Worm (Caenorhabditis elegans) whole organism, L1 larva: ENCODE measurements around the gene otub-1.

ENCODE experiments used
- C04F5.9 ChIP-seq: sonication (generic microtip); optimal IDR thresholded peaks from 2 replicates; lab custom pipeline; 2016; ENCODE audit warnings: missing genetic modification characterization, missing compliant biosample characterization
- C16A3.4 ChIP-seq: fragments of 150-350 bp; optimal IDR thresholded peaks from 2 replicates; lab custom pipeline; 2014; ENCODE audit warnings: missing biosample characterization, missing genetic modification characterization
- Y116A8C.19 ChIP-seq: sonication (generic microtip); optimal IDR thresholded peaks from 2 replicates; lab custom pipeline; 2016; ENCODE audit warnings: missing compliant biosample characterization, missing genetic modification characterization, borderline replicate concordance
- aha-1 ChIP-seq: fragments of 150-350 bp; optimal IDR thresholded peaks from 2 replicates; lab custom pipeline; 2014; ENCODE audit warnings: missing biosample characterization, missing genetic modification characterization
- alr-1 ChIP-seq: fragments of 200-800 bp; sonication (Bioruptor generic); optimal IDR thresholded peaks from 2 replicates; lab custom pipeline; 2018; ENCODE audit warnings: borderline replicate concordance, mild to moderate bottlenecking, missing genetic modification characterization, missing compliant biosample characterization
- blmp-1 ChIP-seq: fragments of 150-350 bp; optimal IDR thresholded peaks from 2 replicates; lab custom pipeline; 2014; ENCODE audit warnings: missing biosample characterization, missing genetic modification characterization
- ceh-63 ChIP-seq: fragments of 200-800 bp; sonication (Bioruptor generic); optimal IDR thresholded peaks from 2 replicates; lab custom pipeline; 2018; ENCODE audit warnings: mild to moderate bottlenecking, missing genetic modification characterization, missing compliant biosample characterization
- ceh-8 ChIP-seq: fragments of 200-800 bp; sonication (Bioruptor generic); optimal IDR thresholded peaks from 2 replicates; lab custom pipeline; 2018; ENCODE audit warnings: mild to moderate bottlenecking, missing genetic modification characterization, moderate library complexity, missing compliant biosample characterization
- ceh-82 ChIP-seq, 3 experiments: fragments of 150-350 bp in 1 of 3; sonication (generic microtip) in 2 of 3; optimal IDR thresholded peaks; 2 replicates each; lab custom pipeline; 2014 to 2017; ENCODE audit warnings: missing biosample characterization in 3 of 3, missing genetic modification characterization in 3 of 3
- ceh-88 ChIP-seq: fragments of 200-800 bp; sonication (Bioruptor generic); IDR thresholded peaks from 2 replicates; pipeline ENCODE4 v1.3.6; 2022; ENCODE audit warnings: missing genetic modification characterization, missing compliant biosample characterization
- ces-1 ChIP-seq: fragments of 150-350 bp; optimal IDR thresholded peaks from 2 replicates; lab custom pipeline; 2014; ENCODE audit warnings: missing biosample characterization, missing genetic modification reagents, missing genetic modification characterization
- egl-13 ChIP-seq: sonication (generic microtip); optimal IDR thresholded peaks from 2 replicates; lab custom pipeline; 2016; ENCODE audit warnings: missing genotype, missing genetic modification reagents, missing genetic modification characterization, missing compliant biosample characterization
- egl-27 ChIP-seq, 2 experiments: fragments of 150-350 bp in 1 of 2; sonication (generic microtip); optimal IDR thresholded peaks; 3 replicates each; lab custom pipeline; 2017 to 2018; ENCODE audit warnings: missing biosample characterization in 2 of 2, missing genetic modification characterization in 2 of 2, missing genetic modification reagents in 2 of 2
- elt-2 ChIP-seq: sonication (generic microtip); optimal IDR thresholded peaks from 2 replicates; lab custom pipeline; 2016; ENCODE audit warnings: missing genetic modification characterization, mild to moderate bottlenecking, inconsistent platforms, missing compliant biosample characterization, missing genetic modification reagents
- elt-3 ChIP-seq, 6 experiments: fragments of 150-350 bp in 1 of 6; sonication (generic microtip); optimal IDR thresholded peaks; 2 replicates each; lab custom pipeline; 2017 to 2018; ENCODE audit warnings: missing biosample characterization in 6 of 6, missing genetic modification characterization in 6 of 6, inconsistent platforms in 1 of 6
- fkh-10 ChIP-seq: sonication (generic microtip); optimal IDR thresholded peaks from 2 replicates; lab custom pipeline; 2017; ENCODE audit warnings: missing biosample characterization, missing genetic modification reagents, missing genetic modification characterization
- fkh-4 ChIP-seq: sonication (generic microtip); optimal IDR thresholded peaks from 2 replicates; lab custom pipeline; 2016; ENCODE audit warnings: missing compliant biosample characterization, missing genetic modification characterization, borderline replicate concordance
- fkh-8 ChIP-seq: sonication (generic microtip); optimal IDR thresholded peaks from 2 replicates; lab custom pipeline; 2016; ENCODE audit warnings: mild to moderate bottlenecking, missing genetic modification characterization, missing compliant biosample characterization
- fos-1 ChIP-seq: fragments of 150-350 bp; optimal IDR thresholded peaks from 2 replicates; lab custom pipeline; 2014; ENCODE audit warnings: missing biosample characterization, missing genetic modification characterization
- grh-1 ChIP-seq: fragments of 200-800 bp; sonication (Bioruptor generic); IDR thresholded peaks from 2 replicates; pipeline ENCODE4 v1.3.6; 2022; ENCODE audit warnings: missing genetic modification reagents, missing genetic modification characterization, missing compliant biosample characterization
- hlh-17 ChIP-seq: fragments of 200-800 bp; sonication (Bioruptor generic); optimal IDR thresholded peaks from 2 replicates; lab custom pipeline; 2018; ENCODE audit warnings: missing genetic modification characterization, mild to moderate bottlenecking, missing compliant biosample characterization, moderate library complexity, borderline replicate concordance
- hpl-2 ChIP-seq: fragments of 150-350 bp; optimal IDR thresholded peaks from 2 replicates; lab custom pipeline; 2014; ENCODE audit warnings: missing biosample characterization, missing genetic modification reagents, missing genetic modification characterization
- irx-1 ChIP-seq: sonication (generic microtip); optimal IDR thresholded peaks from 2 replicates; lab custom pipeline; 2016; ENCODE audit warnings: missing genetic modification characterization, missing compliant biosample characterization
- isw-1 ChIP-seq: fragments of 200-800 bp; sonication (Bioruptor generic); IDR thresholded peaks from 2 replicates; pipeline ENCODE4 v1.3.6; 2022; ENCODE audit warnings: missing genetic modification characterization, missing compliant biosample characterization
- lin-15B ChIP-seq: fragments of 150-350 bp; sonication (generic microtip); optimal IDR thresholded peaks from 3 replicates; lab custom pipeline; 2014; ENCODE audit warnings: missing biosample characterization, missing genetic modification characterization
- lin-39 ChIP-seq: fragments of 150-350 bp; optimal IDR thresholded peaks from 2 replicates; lab custom pipeline; 2014; ENCODE audit warnings: missing biosample characterization, missing genetic modification reagents, missing genetic modification characterization
- lir-3 ChIP-seq: sonication (generic microtip); optimal IDR thresholded peaks from 2 replicates; lab custom pipeline; 2016; ENCODE audit warnings: mild to moderate bottlenecking, missing genetic modification characterization, moderate library complexity, missing compliant biosample characterization; ENCODE audit not compliant: poor library complexity
- mef-2 ChIP-seq: fragments of 150-350 bp; optimal IDR thresholded peaks from 2 replicates; lab custom pipeline; 2014; ENCODE audit warnings: missing biosample characterization, missing genetic modification characterization
- nhr-20 ChIP-seq: sonication (generic microtip); optimal IDR thresholded peaks from 2 replicates; lab custom pipeline; 2016; ENCODE audit warnings: mild to moderate bottlenecking, missing genetic modification characterization, missing compliant biosample characterization
- nhr-237 ChIP-seq: fragments of 150-350 bp; optimal IDR thresholded peaks from 2 replicates; lab custom pipeline; 2014; ENCODE audit warnings: missing biosample characterization, missing genetic modification characterization
- nhr-71 ChIP-seq: sonication (generic microtip); optimal IDR thresholded peaks from 2 replicates; lab custom pipeline; 2016; ENCODE audit warnings: mild to moderate bottlenecking, missing genetic modification characterization, moderate library complexity, missing compliant biosample characterization
- nhr-84 ChIP-seq: sonication (generic microtip); optimal IDR thresholded peaks from 2 replicates; lab custom pipeline; 2017; ENCODE audit warnings: missing biosample characterization, missing genetic modification characterization
- nhr-85 ChIP-seq: sonication (generic microtip); peaks from one replicate; lab custom pipeline; 2016; ENCODE audit warnings: missing genetic modification characterization, inconsistent platforms, missing compliant biosample characterization
- nhr-90 ChIP-seq: sonication (generic microtip); optimal IDR thresholded peaks from 2 replicates; lab custom pipeline; 2016; ENCODE audit warnings: mild to moderate bottlenecking, missing genetic modification characterization, missing compliant biosample characterization; ENCODE audit not compliant: poor library complexity
- pax-3 ChIP-seq: fragments of 200-800 bp; sonication (Bioruptor generic); optimal IDR thresholded peaks from 2 replicates; lab custom pipeline; 2018; ENCODE audit warnings: mild to moderate bottlenecking, missing genetic modification characterization, moderate library complexity, missing compliant biosample characterization
- pqm-1 ChIP-seq: sonication (generic microtip); optimal IDR thresholded peaks from 3 replicates; lab custom pipeline; 2017; ENCODE audit warnings: missing biosample characterization, missing genetic modification characterization
- rnt-1 ChIP-seq: sonication (generic microtip); optimal IDR thresholded peaks from 2 replicates; lab custom pipeline; 2016; ENCODE audit warnings: mild to moderate bottlenecking, missing genetic modification characterization, moderate library complexity, missing compliant biosample characterization
- sptf-1 ChIP-seq: fragments of 150-350 bp; optimal IDR thresholded peaks from 2 replicates; lab custom pipeline; 2014; ENCODE audit warnings: missing biosample characterization, missing genetic modification characterization
- sup-37 ChIP-seq: fragments of 200-800 bp; sonication (Bioruptor generic); optimal IDR thresholded peaks from 2 replicates; lab custom pipeline; 2018; ENCODE audit warnings: mild to moderate bottlenecking, missing genetic modification characterization, missing compliant biosample characterization
- swsn-7 ChIP-seq: sonication (generic microtip); optimal IDR thresholded peaks from 2 replicates; lab custom pipeline; 2016; ENCODE audit warnings: missing genetic modification characterization, missing compliant biosample characterization
- tbx-2 ChIP-seq: sonication (generic microtip); optimal IDR thresholded peaks from 2 replicates; lab custom pipeline; 2016; ENCODE audit warnings: missing genetic modification characterization, missing compliant biosample characterization
- tlp-1 ChIP-seq: fragments of 150-350 bp; optimal IDR thresholded peaks from 2 replicates; lab custom pipeline; 2014; ENCODE audit warnings: missing biosample characterization, missing genetic modification characterization
- vab-15 ChIP-seq: sonication (generic microtip); optimal IDR thresholded peaks from 2 replicates; lab custom pipeline; 2017; ENCODE audit warnings: missing genotype, mild to moderate bottlenecking, missing genetic modification characterization, missing compliant biosample characterization
- zag-1 ChIP-seq: fragments of 150-350 bp; optimal IDR thresholded peaks from 2 replicates; lab custom pipeline; 2014; ENCODE audit warnings: missing biosample characterization, missing genetic modification characterization
- zip-4 ChIP-seq: fragments of 200-800 bp; sonication (Bioruptor generic); optimal IDR thresholded peaks from 2 replicates; lab custom pipeline; 2018; ENCODE audit warnings: mild to moderate bottlenecking, missing genetic modification characterization, moderate library complexity, missing compliant biosample characterization
- ztf-11 ChIP-seq, 2 experiments: sonication (generic microtip); optimal IDR thresholded peaks; 2 replicates each; lab custom pipeline; 2016 to 2017; ENCODE audit warnings: missing genetic modification characterization in 2 of 2, missing biosample characterization in 1 of 2, missing compliant biosample characterization in 1 of 2
- ztf-4 ChIP-seq: fragments of 150-350 bp; optimal IDR thresholded peaks from 2 replicates; lab custom pipeline; 2014; ENCODE audit warnings: missing biosample characterization, missing genetic modification characterization

Gene otub-1

DNA sequence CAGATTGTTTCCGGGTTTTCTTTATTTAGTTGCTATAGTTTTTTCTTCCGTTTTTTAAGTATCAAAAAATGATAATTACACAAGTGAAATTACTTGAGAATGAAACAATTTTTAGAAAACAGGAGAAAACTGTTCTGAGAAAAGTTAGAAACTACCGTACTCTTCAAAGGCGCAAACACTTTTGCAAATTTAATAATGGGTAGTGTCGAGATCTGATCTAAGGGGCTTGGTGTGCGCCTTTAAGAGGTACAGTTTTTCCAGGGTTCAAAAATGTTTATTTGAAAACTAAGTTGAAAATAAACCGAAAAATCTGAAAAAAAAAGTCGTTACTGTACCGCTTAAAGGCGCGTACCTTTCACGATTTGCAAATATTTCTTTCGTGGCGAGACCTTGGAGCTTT is 5.5 kb upstream of the otub-1 start:
- TF ChIP-seq fos-1 (tag; lab: Kevin White, UChicago) (no peak), fkh-10 (GFP tag; lab: Kevin White, UChicago) (no peak)
- TF ChIP-seq, all 84 proteins: peak for 0

DNA sequence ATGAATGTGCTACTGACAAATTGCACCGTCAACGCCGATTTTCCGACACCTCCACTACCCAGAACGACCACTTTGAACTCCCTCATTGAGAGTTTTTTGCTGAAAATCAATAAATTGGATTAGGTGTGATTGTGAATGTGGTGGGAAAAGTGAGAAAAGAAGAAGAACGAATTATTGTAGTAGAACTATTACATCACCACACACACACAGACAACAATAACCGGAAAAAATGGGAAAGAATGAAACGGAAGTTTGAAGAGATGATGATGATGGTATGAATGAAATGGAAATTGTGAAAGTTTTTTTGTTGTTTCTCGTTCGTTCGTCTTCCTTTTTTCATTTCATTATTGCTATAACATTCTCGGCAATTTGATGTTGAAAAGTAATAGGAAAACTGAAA is 2.1 kb upstream of the otub-1 start, which contains the start of gene rap-2:
TSS of gene rap-2 (minus strand) at position 101 of the 400 bp plus-strand sequence.
- TF ChIP-seq blmp-1 (tag; lab: Kevin White, UChicago) (peak; percentile 54), fkh-8 (tag; lab: Kevin White, UChicago) (no peak)

DNA sequence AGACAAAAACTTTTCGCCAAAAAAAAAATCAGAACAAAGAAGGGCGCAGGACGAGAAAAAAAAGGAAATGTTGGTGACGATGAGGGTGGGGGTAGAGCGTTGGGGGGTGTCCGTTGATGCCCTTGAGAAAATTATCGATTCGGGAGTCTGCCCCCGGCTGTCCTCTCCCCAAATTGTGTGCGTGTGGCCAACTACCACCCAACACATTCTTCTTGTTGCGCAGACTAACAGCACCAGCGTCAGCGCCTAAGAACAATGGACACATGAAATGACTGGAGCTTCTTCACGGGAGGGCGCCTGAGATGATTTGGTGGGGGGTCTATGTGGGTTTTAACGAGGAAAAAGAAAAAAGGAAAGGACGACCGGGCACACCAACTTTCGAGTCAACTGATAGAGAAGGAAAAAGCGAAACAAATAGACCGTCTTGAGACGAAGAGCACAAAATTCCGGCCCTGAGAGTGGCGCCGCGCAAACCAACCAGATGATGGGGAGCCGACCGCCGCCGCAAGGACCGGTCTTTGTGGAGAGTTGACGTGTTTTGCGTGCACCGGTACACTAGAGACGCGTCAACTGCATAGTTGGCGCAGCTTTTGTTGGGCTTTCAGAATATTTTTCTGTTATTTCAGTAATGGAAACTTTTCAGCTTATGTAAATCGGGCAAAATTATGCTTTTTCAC is 892 bp upstream of the otub-1 start, which contains the start of gene C25D7.9:
TSS of gene C25D7.9 (plus strand) at position 68 of the 677 bp plus-strand sequence.
- TF ChIP-seq tlp-1 (tag; lab: Kevin White, UChicago) (no peak), ces-1 (no peak), lir-3 (tag; lab: Kevin White, UChicago) (no peak), ztf-4 (no peak), nhr-71 (peak; percentile 48), C16A3.4 (tag; lab: Kevin White, UChicago) (peak; percentile 25), mef-2 (tag; lab: Kevin White, UChicago) (no peak), C04F5.9 (tag; lab: Kevin White, UChicago) (no peak), zag-1 (no peak), ceh-88 (GFP tag; lab: Robert Waterston, UW) (no peak), ceh-82 (tag; optimal IDR thresholded peaks at IDR 0.05; lab: Kevin White, UChicago) (peak in 1 of 3 experiments; percentile 32), zip-4 (GFP tag; lab: Kevin White, UChicago) (no peak), ceh-63 (GFP tag; lab: Kevin White, UChicago) (no peak), grh-1 (GFP tag; lab: Robert Waterston, UW) (peak; percentile 51), fkh-4 (no peak), swsn-7 (tag; lab: Kevin White, UChicago) (peak; percentile 19), irx-1 (tag; lab: Kevin White, UChicago) (no peak), pqm-1 (no peak), ztf-11 (tag; optimal IDR thresholded peaks at IDR 0.05; lab: Kevin White, UChicago) (no peak), fkh-10 (GFP tag; lab: Kevin White, UChicago) (no peak), aha-1 (no peak), sptf-1 (tag; lab: Kevin White, UChicago) (no peak), hpl-2 (GFP tag; lab: Kevin White, UChicago) (no peak), vab-15 (tag; lab: Kevin White, UChicago) (no peak), nhr-90 (tag; lab: Kevin White, UChicago) (no peak), lin-39 (no peak), isw-1 (GFP tag; lab: Robert Waterston, UW) (0 out of 2 replicates have a peak, but pooled peaks have one; percentile 2), hlh-17 (GFP tag; lab: Kevin White, UChicago) (no peak), lin-15B (no peak), fkh-8 (tag; lab: Kevin White, UChicago) (peak; percentile 35), pax-3 (peak; percentile 9), alr-1 (tag; lab: Kevin White, UChicago) (no peak), nhr-20 (peak; percentile 31), rnt-1 (tag; lab: Kevin White, UChicago) (peak; percentile 72), sup-37 (no peak), nhr-84 (tag; lab: Kevin White, UChicago) (no peak), Y116A8C.19 (tag; lab: Kevin White, UChicago) (no peak), egl-13 (tag; lab: Kevin White, UChicago) (no peak), elt-2 (tag; lab: Kevin White, UChicago) (no peak), nhr-237 (no peak), nhr-85 (tag; lab: Kevin White, UChicago) (peak; percentile 70), ceh-8 (no peak), tbx-2 (tag; lab: Kevin White, UChicago) (peak; percentile 15), egl-27 (tag; optimal IDR thresholded peaks at IDR 0.05; lab: Kevin White, UChicago) (no peak), elt-3 (tag; optimal IDR thresholded peaks at IDR 0.05; lab: Kevin White, UChicago) (no peak)
